Worm (Caenorhabditis elegans) whole organism, L1 larva: ENCODE results near the gene ZK470.4.

ENCODE experiments used
- C34B4.2 ChIP-seq: sonication (generic microtip); optimal IDR thresholded peaks from 2 replicates; lab custom pipeline; 2017; ENCODE audit warnings: mild to moderate bottlenecking, missing genetic modification characterization, missing compliant biosample characterization
- Y116A8C.19 ChIP-seq: sonication (generic microtip); optimal IDR thresholded peaks from 2 replicates; lab custom pipeline; 2016; ENCODE audit warnings: missing compliant biosample characterization, missing genetic modification characterization, borderline replicate concordance
- alr-1 ChIP-seq: fragments of 200-800 bp; sonication (Bioruptor generic); optimal IDR thresholded peaks from 2 replicates; lab custom pipeline; 2018; ENCODE audit warnings: borderline replicate concordance, mild to moderate bottlenecking, missing genetic modification characterization, missing compliant biosample characterization
- aly-2 ChIP-seq: fragments of 150-350 bp; optimal IDR thresholded peaks from 2 replicates; lab custom pipeline; 2014; ENCODE audit warnings: missing biosample characterization, missing genetic modification characterization
- ama-1 ChIP-seq: fragments of 150-350 bp; optimal IDR thresholded peaks from 2 replicates; lab custom pipeline; 2014
- blmp-1 ChIP-seq: fragments of 150-350 bp; optimal IDR thresholded peaks from 2 replicates; lab custom pipeline; 2014; ENCODE audit warnings: missing biosample characterization, missing genetic modification characterization
- ceh-82 ChIP-seq, 3 experiments: fragments of 150-350 bp in 1 of 3; sonication (generic microtip) in 2 of 3; optimal IDR thresholded peaks; 2 replicates each; lab custom pipeline; 2014 to 2017; ENCODE audit warnings: missing biosample characterization in 3 of 3, missing genetic modification characterization in 3 of 3
- ceh-88 ChIP-seq: fragments of 200-800 bp; sonication (Bioruptor generic); IDR thresholded peaks from 2 replicates; pipeline ENCODE4 v1.3.6; 2022; ENCODE audit warnings: missing genetic modification characterization, missing compliant biosample characterization
- ceh-90 ChIP-seq: sonication (generic microtip); optimal IDR thresholded peaks from 2 replicates; lab custom pipeline; 2016; ENCODE audit warnings: missing genetic modification characterization, missing compliant biosample characterization
- ces-1 ChIP-seq: fragments of 150-350 bp; optimal IDR thresholded peaks from 2 replicates; lab custom pipeline; 2014; ENCODE audit warnings: missing biosample characterization, missing genetic modification reagents, missing genetic modification characterization
- efl-1 ChIP-seq, 4 experiments: fragments of 150-350 bp; optimal IDR thresholded peaks in 3 of 4; peaks in 1 of 4; 1 replicate in 1 of 4; 2 replicates in 3 of 4; lab custom pipeline; 2014; ENCODE audit warnings: missing biosample characterization in 2 of 4, missing genetic modification characterization in 2 of 4, missing genetic modification reagents in 2 of 4
- elt-2 ChIP-seq: sonication (generic microtip); optimal IDR thresholded peaks from 2 replicates; lab custom pipeline; 2016; ENCODE audit warnings: missing genetic modification characterization, mild to moderate bottlenecking, inconsistent platforms, missing compliant biosample characterization, missing genetic modification reagents
- elt-3 ChIP-seq, 6 experiments: fragments of 150-350 bp in 1 of 6; sonication (generic microtip); optimal IDR thresholded peaks; 2 replicates each; lab custom pipeline; 2017 to 2018; ENCODE audit warnings: missing biosample characterization in 6 of 6, missing genetic modification characterization in 6 of 6, inconsistent platforms in 1 of 6
- ets-5 ChIP-seq: fragments of 200-800 bp; sonication (Bioruptor generic); IDR thresholded peaks from 2 replicates; pipeline ENCODE4 v1.3.6; 2022; ENCODE audit warnings: missing genetic modification characterization, missing compliant biosample characterization
- fkh-10 ChIP-seq: sonication (generic microtip); optimal IDR thresholded peaks from 2 replicates; lab custom pipeline; 2017; ENCODE audit warnings: missing biosample characterization, missing genetic modification reagents, missing genetic modification characterization
- fkh-8 ChIP-seq: sonication (generic microtip); optimal IDR thresholded peaks from 2 replicates; lab custom pipeline; 2016; ENCODE audit warnings: mild to moderate bottlenecking, missing genetic modification characterization, missing compliant biosample characterization
- fos-1 ChIP-seq: fragments of 150-350 bp; optimal IDR thresholded peaks from 2 replicates; lab custom pipeline; 2014; ENCODE audit warnings: missing biosample characterization, missing genetic modification characterization
- grh-1 ChIP-seq: fragments of 200-800 bp; sonication (Bioruptor generic); IDR thresholded peaks from 2 replicates; pipeline ENCODE4 v1.3.6; 2022; ENCODE audit warnings: missing genetic modification reagents, missing genetic modification characterization, missing compliant biosample characterization
- hlh-4 ChIP-seq: sonication (generic microtip); optimal IDR thresholded peaks from 2 replicates; lab custom pipeline; 2016; ENCODE audit warnings: mild to moderate bottlenecking, missing genetic modification characterization, missing compliant biosample characterization
- hpl-2 ChIP-seq: fragments of 150-350 bp; optimal IDR thresholded peaks from 2 replicates; lab custom pipeline; 2014; ENCODE audit warnings: missing biosample characterization, missing genetic modification reagents, missing genetic modification characterization
- lin-13 ChIP-seq: fragments of 150-350 bp; optimal IDR thresholded peaks from 2 replicates; lab custom pipeline; 2014; ENCODE audit warnings: missing biosample characterization, missing genetic modification reagents, missing genetic modification characterization
- lin-35 ChIP-seq, 2 experiments: fragments of 150-350 bp; optimal IDR thresholded peaks; 2 replicates each; lab custom pipeline; 2014; ENCODE audit warnings: missing biosample characterization in 2 of 2, missing genetic modification characterization in 2 of 2, missing genetic modification reagents in 2 of 2
- lin-39 ChIP-seq: fragments of 150-350 bp; optimal IDR thresholded peaks from 2 replicates; lab custom pipeline; 2014; ENCODE audit warnings: missing biosample characterization, missing genetic modification reagents, missing genetic modification characterization
- lir-3 ChIP-seq: sonication (generic microtip); optimal IDR thresholded peaks from 2 replicates; lab custom pipeline; 2016; ENCODE audit warnings: mild to moderate bottlenecking, missing genetic modification characterization, moderate library complexity, missing compliant biosample characterization; ENCODE audit not compliant: poor library complexity
- mab-9 ChIP-seq: fragments of 200-800 bp; sonication (Bioruptor generic); IDR thresholded peaks from 2 replicates; pipeline ENCODE4 v1.3.6; 2022; ENCODE audit warnings: missing genetic modification reagents, missing genetic modification characterization, missing compliant biosample characterization
- mdl-1 ChIP-seq, 2 experiments: fragments of 150-350 bp; optimal IDR thresholded peaks; 2 replicates each; lab custom pipeline; 2014 to 2017; ENCODE audit warnings: missing biosample characterization in 2 of 2, missing genetic modification characterization in 2 of 2, inconsistent platforms in 1 of 2
- mef-2 ChIP-seq: fragments of 150-350 bp; optimal IDR thresholded peaks from 2 replicates; lab custom pipeline; 2014; ENCODE audit warnings: missing biosample characterization, missing genetic modification characterization
- mep-1 ChIP-seq: fragments of 150-350 bp; optimal IDR thresholded peaks from 2 replicates; lab custom pipeline; 2014; ENCODE audit warnings: missing biosample characterization, missing genetic modification characterization
- nhr-11 ChIP-seq: fragments of 150-350 bp; optimal IDR thresholded peaks from 2 replicates; lab custom pipeline; 2014; ENCODE audit warnings: missing biosample characterization, missing genetic modification characterization
- nhr-12 ChIP-seq: sonication (generic microtip); optimal IDR thresholded peaks from 2 replicates; lab custom pipeline; 2017; ENCODE audit warnings: missing biosample characterization, missing genetic modification characterization
- nhr-19 ChIP-seq: fragments of 200-800 bp; sonication (Bioruptor generic); conservative IDR thresholded peaks from 2 replicates; pipeline ENCODE4 v1.3.6; 2022; ENCODE audit warnings: missing genetic modification characterization, missing compliant biosample characterization
- nhr-20 ChIP-seq: sonication (generic microtip); optimal IDR thresholded peaks from 2 replicates; lab custom pipeline; 2016; ENCODE audit warnings: mild to moderate bottlenecking, missing genetic modification characterization, missing compliant biosample characterization
- nhr-237 ChIP-seq: fragments of 150-350 bp; optimal IDR thresholded peaks from 2 replicates; lab custom pipeline; 2014; ENCODE audit warnings: missing biosample characterization, missing genetic modification characterization
- nhr-28 ChIP-seq: fragments of 150-350 bp; optimal IDR thresholded peaks from 2 replicates; lab custom pipeline; 2014; ENCODE audit warnings: missing biosample characterization, missing genetic modification characterization
- nhr-77 ChIP-seq: fragments of 150-350 bp; optimal IDR thresholded peaks from 2 replicates; lab custom pipeline; 2014; ENCODE audit warnings: missing biosample characterization, missing genetic modification characterization
- nhr-84 ChIP-seq: sonication (generic microtip); optimal IDR thresholded peaks from 2 replicates; lab custom pipeline; 2017; ENCODE audit warnings: missing biosample characterization, missing genetic modification characterization
- nhr-85 ChIP-seq: sonication (generic microtip); peaks from one replicate; lab custom pipeline; 2016; ENCODE audit warnings: missing genetic modification characterization, inconsistent platforms, missing compliant biosample characterization
- nhr-90 ChIP-seq: sonication (generic microtip); optimal IDR thresholded peaks from 2 replicates; lab custom pipeline; 2016; ENCODE audit warnings: mild to moderate bottlenecking, missing genetic modification characterization, missing compliant biosample characterization; ENCODE audit not compliant: poor library complexity
- pax-3 ChIP-seq: fragments of 200-800 bp; sonication (Bioruptor generic); optimal IDR thresholded peaks from 2 replicates; lab custom pipeline; 2018; ENCODE audit warnings: mild to moderate bottlenecking, missing genetic modification characterization, moderate library complexity, missing compliant biosample characterization
- rnt-1 ChIP-seq: sonication (generic microtip); optimal IDR thresholded peaks from 2 replicates; lab custom pipeline; 2016; ENCODE audit warnings: mild to moderate bottlenecking, missing genetic modification characterization, moderate library complexity, missing compliant biosample characterization
- skn-1 ChIP-seq: fragments of 150-350 bp; optimal IDR thresholded peaks from 2 replicates; lab custom pipeline; 2014; ENCODE audit warnings: missing biosample characterization, missing genetic modification characterization
- snpc-4 ChIP-seq: fragments of 150-350 bp; optimal IDR thresholded peaks from 2 replicates; lab custom pipeline; 2014; ENCODE audit warnings: missing biosample characterization, missing genetic modification characterization
- snu-23 ChIP-seq: sonication (generic microtip); optimal IDR thresholded peaks from 2 replicates; lab custom pipeline; 2016; ENCODE audit warnings: missing genetic modification characterization, missing compliant biosample characterization
- sptf-1 ChIP-seq: fragments of 150-350 bp; optimal IDR thresholded peaks from 2 replicates; lab custom pipeline; 2014; ENCODE audit warnings: missing biosample characterization, missing genetic modification characterization
- swsn-7 ChIP-seq: sonication (generic microtip); optimal IDR thresholded peaks from 2 replicates; lab custom pipeline; 2016; ENCODE audit warnings: missing genetic modification characterization, missing compliant biosample characterization
- unc-62 ChIP-seq: fragments of 150-350 bp; optimal IDR thresholded peaks from 2 replicates; lab custom pipeline; 2014; ENCODE audit warnings: missing biosample characterization, missing genetic modification reagents, missing genetic modification characterization
- unc-98 ChIP-seq: fragments of 200-800 bp; sonication (Bioruptor generic); IDR thresholded peaks from 2 replicates; pipeline ENCODE4 v1.3.6; 2022; ENCODE audit warnings: missing genetic modification characterization, missing compliant biosample characterization
- xbp-1 ChIP-seq: sonication (generic microtip); optimal IDR thresholded peaks from 2 replicates; lab custom pipeline; 2016; ENCODE audit warnings: missing genetic modification characterization, missing compliant biosample characterization
- zag-1 ChIP-seq: fragments of 150-350 bp; optimal IDR thresholded peaks from 2 replicates; lab custom pipeline; 2014; ENCODE audit warnings: missing biosample characterization, missing genetic modification characterization
- zip-4 ChIP-seq: fragments of 200-800 bp; sonication (Bioruptor generic); optimal IDR thresholded peaks from 2 replicates; lab custom pipeline; 2018; ENCODE audit warnings: mild to moderate bottlenecking, missing genetic modification characterization, moderate library complexity, missing compliant biosample characterization
- ztf-11 ChIP-seq, 2 experiments: sonication (generic microtip); optimal IDR thresholded peaks; 2 replicates each; lab custom pipeline; 2016 to 2017; ENCODE audit warnings: missing genetic modification characterization in 2 of 2, missing biosample characterization in 1 of 2, missing compliant biosample characterization in 1 of 2
- ztf-4 ChIP-seq: fragments of 150-350 bp; optimal IDR thresholded peaks from 2 replicates; lab custom pipeline; 2014; ENCODE audit warnings: missing biosample characterization, missing genetic modification characterization

Gene ZK470.4

ce11 chrX:4142648-4143259 lies 3.2 kb upstream of the ZK470.4 start (continued):
- TF ChIP-seq nhr-84 (no peak), ces-1 (GFP tag; lab: Kevin White, UChicago) (no peak), grh-1 (GFP tag; lab: Robert Waterston, UW) (no peak), nhr-19 (peak; percentile 68), elt-3 (tag; optimal IDR thresholded peaks at IDR 0.05; lab: Kevin White, UChicago) (no peak), nhr-20 (no peak), hlh-4 (no peak), blmp-1 (tag; lab: Kevin White, UChicago) (no peak), ceh-90 (tag; lab: Kevin White, UChicago) (no peak), alr-1 (no peak), hpl-2 (GFP tag; lab: Kevin White, UChicago) (no peak), nhr-237 (tag; lab: Kevin White, UChicago) (no peak), unc-62 (no peak), mdl-1 (tag; optimal IDR thresholded peaks at IDR 0.05; lab: Kevin White, UChicago) (peak in 1 of 2 experiments; percentile 44), mep-1 (tag; lab: Kevin White, UChicago) (peak; percentile 77), fkh-8 (tag; lab: Kevin White, UChicago) (peak; percentile 60), Y116A8C.19 (tag; lab: Kevin White, UChicago) (no peak), snu-23 (GFP tag; lab: Kevin White, UChicago) (no peak), nhr-28 (tag; lab: Kevin White, UChicago) (no peak), skn-1 (no peak), nhr-90 (tag; lab: Kevin White, UChicago) (no peak), mef-2 (tag; lab: Kevin White, UChicago) (no peak), ama-1 (lab: Kevin White, UChicago) (no peak), snpc-4 (tag; lab: Kevin White, UChicago) (no peak)

ce11 chrX:4142202-4142601 lies 2.6 kb upstream of the ZK470.4 start:
- TF ChIP-seq unc-98 (GFP tag; lab: Robert Waterston, UW) (peak; percentile 68), nhr-77 (tag; lab: Kevin White, UChicago) (peak; percentile 47), pax-3 (peak; percentile 76), hpl-2 (GFP tag; lab: Kevin White, UChicago) (peak; percentile 10), mab-9 (peak; percentile 67; the same call in 1 of the 2 replicates), ztf-4 (peak; percentile 91), efl-1 (optimal IDR thresholded peaks at IDR 0.05; lab: Kevin White, UChicago) (peak; percentile 39 to 47), efl-1 (GFP tag; optimal IDR thresholded peaks at IDR 0.05 in 1 of 2; lab: Kevin White, UChicago) (peak; percentile 19 to 95), ztf-11 (tag; optimal IDR thresholded peaks at IDR 0.05; lab: Kevin White, UChicago) (no peak), nhr-11 (peak; percentile 29), zip-4 (GFP tag; lab: Kevin White, UChicago) (peak; percentile 80), fos-1 (tag; lab: Kevin White, UChicago) (no peak), C34B4.2 (tag; lab: Kevin White, UChicago) (no peak), swsn-7 (tag; lab: Kevin White, UChicago) (peak; percentile 83), hlh-4 (peak; percentile 40), lin-39 (tag; lab: Kevin White, UChicago) (peak; percentile 39), lir-3 (tag; lab: Kevin White, UChicago) (peak; percentile 87), sptf-1 (tag; lab: Kevin White, UChicago) (no peak), ceh-88 (peak; percentile 76), ets-5 (GFP tag; lab: Robert Waterston, UW) (no peak), lin-35 (GFP tag; optimal IDR thresholded peaks at IDR 0.05; lab: Kevin White, UChicago) (peak; percentile 19 to 88), xbp-1 (peak; percentile 73), nhr-28 (tag; lab: Kevin White, UChicago) (peak; percentile 66), nhr-85 (tag; lab: Kevin White, UChicago) (peak; percentile 99), elt-2 (peak; percentile 90), nhr-12 (tag; lab: Kevin White, UChicago) (peak; percentile 37), aly-2 (no peak), zag-1 (tag; lab: Kevin White, UChicago) (peak; percentile 32), fkh-10 (GFP tag; lab: Kevin White, UChicago) (peak; percentile 42), nhr-19 (peak; percentile 96), mdl-1 (tag; optimal IDR thresholded peaks at IDR 0.05; lab: Kevin White, UChicago) (peak; percentile 74 to 99), rnt-1 (tag; lab: Kevin White, UChicago) (peak; percentile 92), lin-13 (peak; percentile 31), ceh-82 (tag; optimal IDR thresholded peaks at IDR 0.05; lab: Kevin White, UChicago) (peak in 2 of 3 experiments; percentile 30 to 41)
